Fruit fly (Drosophila melanogaster) whole organism: Measurements from ENCODE around the gene CG16815.

Experiments
- CG8478 ChIP-seq: fragments of >200 bp; optimal IDR thresholded peaks from 2 replicates; lab custom pipeline; 2018; ENCODE audit warnings: inconsistent platforms
- Dll ChIP-seq: fragments of >200 bp; optimal IDR thresholded peaks from 2 replicates; lab custom pipeline; 2017
- EcR ChIP-seq, 2 experiments: fragments of >200 bp; optimal IDR thresholded peaks; 2 replicates each; lab custom pipeline; 2017; ENCODE audit warnings: missing biosample characterization in 2 of 2, missing genetic modification characterization in 2 of 2, missing genetic modification reagents in 2 of 2
- pan ChIP-seq: fragments of >200 bp; optimal IDR thresholded peaks from 2 replicates; lab custom pipeline; 2017
- psq ChIP-seq: fragments of >200 bp; optimal IDR thresholded peaks from 2 replicates; lab custom pipeline; 2017
- usp ChIP-seq: fragments of >200 bp; optimal IDR thresholded peaks from 2 replicates; lab custom pipeline; 2017; ENCODE audit warnings: missing biosample characterization, missing genetic modification characterization, mixed read lengths

The CG16815 gene

DNA sequence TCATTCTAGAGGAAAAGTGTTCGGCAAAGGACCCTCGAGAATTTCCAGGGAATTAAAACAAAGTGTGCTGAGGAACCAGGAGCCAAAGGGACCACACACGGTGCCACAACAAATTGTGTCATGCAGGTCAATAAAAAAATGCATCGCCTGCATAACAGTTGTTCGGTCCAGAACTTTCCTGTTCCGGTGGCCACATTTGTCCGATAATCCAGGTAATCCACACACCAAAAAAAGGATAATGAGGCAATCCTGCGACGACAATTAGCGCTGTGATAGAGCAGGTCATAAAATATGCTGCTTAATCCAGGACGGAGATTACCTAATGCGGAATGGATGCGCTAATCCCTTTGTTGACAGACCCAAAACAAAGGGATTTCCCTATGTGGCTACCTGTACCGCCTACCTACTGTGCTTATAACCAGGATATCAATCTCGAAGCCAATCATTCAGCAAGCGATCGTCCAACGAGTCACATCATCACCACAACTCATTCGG lies at the start of gene CG16815:
Gene CG16815 (plus strand): TSS at position 445 of the 495 bp plus-strand sequence.
- TF ChIP-seq pan (no peak), EcR (GFP tag; optimal IDR thresholded peaks at IDR 0.05; lab: Kevin White, UChicago) (no peak)

DNA sequence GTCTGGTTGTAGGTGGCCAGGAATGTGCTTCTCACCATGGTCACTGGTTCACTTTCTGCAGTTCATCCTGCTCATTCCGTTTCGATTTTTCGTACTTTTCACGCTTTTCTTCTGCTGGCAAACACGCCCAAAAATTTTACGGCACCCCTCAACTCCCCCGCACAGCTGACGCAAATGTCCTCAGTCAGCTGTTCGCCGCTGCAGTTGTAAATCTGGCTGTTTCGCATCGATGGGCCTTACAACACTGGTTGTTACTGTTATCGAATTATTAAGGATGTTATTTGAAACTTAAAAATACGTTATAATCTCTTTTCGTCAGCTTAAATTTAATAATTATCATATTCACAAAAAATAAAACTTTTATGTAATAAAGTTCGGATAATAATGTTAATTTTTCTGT lies 47.2 kb upstream of the CG16815 start, which contains the start of gene Mgat3:
Gene Mgat3 (minus strand): TSS at position 182 of the 400 bp plus-strand sequence.
- no peak for TF ChIP-seq Dll
- no peak for TF ChIP-seq pan
- no peak for TF ChIP-seq usp (GFP tag; lab: Kevin White, UChicago)
- no peak for TF ChIP-seq CG8478
- no peak for TF ChIP-seq EcR (GFP tag; optimal IDR thresholded peaks at IDR 0.05; lab: Kevin White, UChicago)
- TF ChIP-seq psq (lab: Kevin White, UChicago) = no peak

dm6 chr2L:13183150-13183549 lies 46.5 kb upstream of the CG16815 start, which contains the start of gene Rsph1:
Rsph1 (plus strand) TSS chr2L:13183450.
- TF ChIP-seq EcR (GFP tag; optimal IDR thresholded peaks at IDR 0.05; lab: Kevin White, UChicago) (no peak), psq (lab: Kevin White, UChicago) (no peak), pan (no peak), CG8478 (no peak), usp (GFP tag; lab: Kevin White, UChicago) (no peak), Dll (no peak)

DNA sequence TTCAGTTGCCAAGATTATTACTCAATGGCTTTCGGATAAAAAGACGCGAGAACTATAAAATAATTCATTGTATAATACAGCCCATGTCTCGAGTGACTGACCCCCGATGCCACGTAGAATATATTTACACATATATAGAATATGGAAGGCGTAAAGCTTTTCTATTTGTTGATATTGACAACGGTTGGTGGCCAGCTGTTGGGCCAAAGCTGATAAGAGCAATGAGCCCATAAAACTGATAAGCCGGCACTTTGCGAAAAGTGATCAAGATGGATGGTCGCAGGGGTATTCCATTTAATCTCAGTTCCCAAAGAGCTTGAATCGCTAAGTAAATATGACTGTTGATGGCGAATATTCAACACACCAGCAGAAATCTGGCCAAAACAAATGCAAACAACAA lies 39.1 kb upstream of the CG16815 start:
- no peak for TF ChIP-seq EcR (GFP tag; optimal IDR thresholded peaks at IDR 0.05; lab: Kevin White, UChicago)
- TF ChIP-seq usp (GFP tag; lab: Kevin White, UChicago) = no peak
- TF ChIP-seq Dll = no peak
- TF ChIP-seq psq (lab: Kevin White, UChicago) = no peak
- TF ChIP-seq pan = no peak
- TF ChIP-seq CG8478 = no peak

dm6 chr2L:13191052-13191678 lies 38.5 kb upstream of the CG16815 start:
- TF ChIP-seq psq (lab: Kevin White, UChicago) = no peak
- no peak for TF ChIP-seq pan
- no peak for TF ChIP-seq usp (GFP tag; lab: Kevin White, UChicago)

dm6 chr2L:13191894-13192293 lies 37.7 kb upstream of the CG16815 start, which contains the start of the genes CG16974 and Edem2:
CG16974 (minus strand) TSS chr2L:13191979.
Edem2 (plus strand) TSS chr2L:13192201.
- TF ChIP-seq Dll = no peak
- TF ChIP-seq CG8478 = no peak
- no peak for TF ChIP-seq psq (lab: Kevin White, UChicago)
- no peak for TF ChIP-seq pan
- TF ChIP-seq usp (GFP tag; lab: Kevin White, UChicago) = no peak
- no peak for TF ChIP-seq EcR (GFP tag; optimal IDR thresholded peaks at IDR 0.05; lab: Kevin White, UChicago)

- no peak for TF ChIP-seq psq (lab: Kevin White, UChicago)
- TF ChIP-seq pan = no peak
- TF ChIP-seq EcR (GFP tag; optimal IDR thresholded peaks at IDR 0.05; lab: Kevin White, UChicago) = no peak
- no peak for TF ChIP-seq usp (GFP tag; lab: Kevin White, UChicago)
- TF ChIP-seq CG8478 = no peak
- no peak for TF ChIP-seq Dll
Measured at dm6 chr2L:13195822-13196221, 33.8 kb upstream of the CG16815 start.

dm6 chr2L:13202960-13203436 lies 26.6 kb upstream of the CG16815 start, which contains the start of gene CG16972:
CG16972 (minus strand) TSS chr2L:13203295.
- no peak for TF ChIP-seq pan
- no peak for TF ChIP-seq CG8478
- TF ChIP-seq Dll = no peak
- TF ChIP-seq usp (GFP tag; lab: Kevin White, UChicago) = no peak
- TF ChIP-seq psq (lab: Kevin White, UChicago) = no peak
- TF ChIP-seq EcR (GFP tag; optimal IDR thresholded peaks at IDR 0.05; lab: Kevin White, UChicago) = no peak

- TF ChIP-seq Dll (no peak), pan (no peak), psq (lab: Kevin White, UChicago) (no peak), CG8478 (no peak), EcR (GFP tag; optimal IDR thresholded peaks at IDR 0.05; lab: Kevin White, UChicago) (no peak), usp (GFP tag; lab: Kevin White, UChicago) (no peak)
Measured at dm6 chr2L:13203437-13204137, 26.0 kb upstream of the CG16815 start, which contains the start of gene Pect. Pect (plus strand) TSS chr2L:13203762.

dm6 chr2L:13204151-13204550 lies 25.5 kb upstream of the CG16815 start:
- TF ChIP-seq Dll (no peak), EcR (GFP tag; optimal IDR thresholded peaks at IDR 0.05; lab: Kevin White, UChicago) (no peak), psq (lab: Kevin White, UChicago) (no peak), pan (no peak), CG8478 (no peak), usp (GFP tag; lab: Kevin White, UChicago) (no peak)

DNA sequence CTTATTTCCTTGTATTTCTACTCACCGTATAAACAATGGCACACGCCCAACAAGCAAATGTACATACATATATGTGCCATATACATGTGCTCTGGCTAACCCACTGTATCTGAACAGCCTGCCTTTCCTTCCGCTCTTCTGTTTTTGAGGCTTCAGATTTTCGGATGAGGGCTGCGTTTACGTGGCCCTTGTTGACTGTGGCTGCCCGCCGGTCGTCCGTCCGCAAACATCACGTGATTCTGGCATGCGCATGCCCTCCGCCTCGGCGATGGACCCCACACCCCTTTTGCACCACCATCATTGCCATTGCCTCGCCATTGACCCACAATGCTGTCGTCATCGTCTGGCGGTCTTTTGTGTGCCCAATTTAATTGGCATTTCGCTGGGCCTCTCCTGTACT lies 24.4 kb upstream of the CG16815 start:
- no peak for TF ChIP-seq CG8478
- no peak for TF ChIP-seq psq (lab: Kevin White, UChicago)
- no peak for TF ChIP-seq usp (GFP tag; lab: Kevin White, UChicago)
- TF ChIP-seq EcR (GFP tag; optimal IDR thresholded peaks at IDR 0.05; lab: Kevin White, UChicago) = no peak
- TF ChIP-seq pan = no peak
- no peak for TF ChIP-seq Dll

DNA sequence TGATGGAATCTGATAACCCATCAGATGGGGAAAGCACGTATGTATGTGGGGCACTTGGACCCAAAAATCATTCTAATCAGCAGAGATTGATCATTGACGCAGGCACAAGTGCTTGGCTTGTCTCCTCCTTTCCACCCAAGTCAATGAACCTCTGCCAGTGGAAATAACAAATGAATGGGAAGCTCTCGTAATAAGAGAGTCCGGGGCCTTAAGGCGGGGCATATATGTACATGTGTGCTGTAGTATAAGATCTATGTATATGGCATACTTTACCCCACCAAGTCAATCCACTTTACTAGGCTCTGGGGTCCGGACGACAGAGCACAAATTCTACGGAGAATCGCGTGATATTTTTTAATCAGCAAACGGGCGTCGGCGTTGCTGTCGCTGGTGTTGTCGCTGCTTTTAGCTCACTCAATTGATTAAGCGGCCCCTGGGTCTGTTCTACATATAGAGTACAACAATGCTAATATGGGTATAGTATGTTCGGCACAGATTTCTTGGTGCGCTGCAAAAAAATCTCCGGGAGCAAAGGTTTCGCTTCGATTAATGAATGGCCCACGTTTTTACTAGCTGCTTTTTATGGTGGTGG lies 23.5 kb upstream of the CG16815 start:
- TF ChIP-seq Dll = no peak
- no peak for TF ChIP-seq usp (GFP tag; lab: Kevin White, UChicago)
- TF ChIP-seq EcR (GFP tag; optimal IDR thresholded peaks at IDR 0.05; lab: Kevin White, UChicago) = peak in 1 of 2 experiments; percentile 82
- TF ChIP-seq CG8478 = no peak
- TF ChIP-seq psq (lab: Kevin White, UChicago) = no peak
- peak; percentile 22 for TF ChIP-seq pan
